Worm (Caenorhabditis elegans): ENCODE measurements around the gene smc-3.

ce11 chrIII:11267372-11267771 lies 23.3 kb upstream of the smc-3 start:
- no peak for TF ChIP-seq ama-1 (optimal IDR thresholded peaks at IDR 0.05)
- TF ChIP-seq ama-1 (GFP tag; optimal IDR thresholded peaks at IDR 0.05), result no peak
- no peak for TF ChIP-seq nfyb-1 (GFP tag; IDR thresholded peaks at IDR 0.05)
- no peak for TF ChIP-seq F52B5.7 (tag; optimal IDR thresholded peaks at IDR 0.05)
- no peak for TF ChIP-seq sptf-2 (GFP tag; optimal IDR thresholded peaks at IDR 0.05)
- TF ChIP-seq T26A5.8 (tag; optimal IDR thresholded peaks at IDR 0.05), result no peak
- TF ChIP-seq tbx-9 (tag; optimal IDR thresholded peaks at IDR 0.05; ENCODE audit: borderline replicate concordance), result no peak
